Fruit fly (Drosophila melanogaster) whole organism, pupa: Measurements from ENCODE around the gene CG42538.

ENCODE experiments used
- CG14655 ChIP-seq: fragments of 200-800 bp; sonication (Bioruptor generic); optimal IDR thresholded peaks from 3 replicates; lab custom pipeline; 2017; ENCODE audit warnings: mild to moderate bottlenecking, missing biosample characterization, missing genetic modification reagents, missing genetic modification characterization
- CG4496 ChIP-seq: fragments of 200-800 bp; sonication (Bioruptor generic); IDR thresholded peaks from 3 replicates; pipeline ENCODE4 v1.3.6; 2022; ENCODE audit warnings: missing biosample characterization, missing genetic modification characterization
- CG9948 ChIP-seq: fragments of 200-800 bp; sonication (Bioruptor generic); optimal IDR thresholded peaks from 2 replicates; lab custom pipeline; 2018; ENCODE audit warnings: missing biosample characterization, mild to moderate bottlenecking, missing genetic modification characterization, moderate library complexity
- EcR ChIP-seq: fragments of 200-800 bp; sonication (Bioruptor generic); optimal IDR thresholded peaks from 3 replicates; lab custom pipeline; 2019; ENCODE audit warnings: missing biosample characterization, missing genetic modification characterization, mild to moderate bottlenecking, moderate library complexity, missing genetic modification reagents
- Pif1B ChIP-seq: fragments of 200-800 bp; sonication (Bioruptor generic); optimal IDR thresholded peaks from 3 replicates; lab custom pipeline; 2016; ENCODE audit warnings: missing biosample characterization, missing genetic modification characterization

dm6 chr3L:16056101-16056891, 22.0 kb downstream of the CG42538 start:
- TF ChIP-seq CG4496 (GFP tag; lab: Robert Waterston, UW) (no peak), EcR (GFP tag; lab: Kevin White, UChicago) (peak; percentile 25), CG9948 (tag; lab: Kevin White, UChicago) (no peak), Pif1B (GFP tag; lab: Kevin White, UChicago) (no peak), CG14655 (peak; percentile 28)
